Fruit fly (Drosophila melanogaster) whole organism, prepupa: Measurements from ENCODE around the gene CG14312.

Source experiments
- Blimp-1 ChIP-seq: fragments of 200-800 bp; sonication (Bioruptor generic); optimal IDR thresholded peaks from 3 replicates; lab custom pipeline; 2017; ENCODE audit warnings: missing biosample characterization, missing genetic modification characterization, mild to moderate bottlenecking, moderate library complexity, missing genetic modification reagents
- CG6854 ChIP-seq: fragments of 200-800 bp; sonication (Bioruptor generic); optimal IDR thresholded peaks from 2 replicates; lab custom pipeline; 2017; ENCODE audit warnings: missing biosample characterization, mild to moderate bottlenecking, missing genetic modification characterization
- CG9139 ChIP-seq: fragments of 200-800 bp; sonication (Bioruptor generic); optimal IDR thresholded peaks from 3 replicates; lab custom pipeline; 2017; ENCODE audit warnings: missing biosample characterization, mild to moderate bottlenecking, missing genetic modification characterization
- Gug ChIP-seq: fragments of 200-800 bp; sonication (Bioruptor generic); IDR thresholded peaks from 2 replicates; pipeline ENCODE4 v1.3.6; 2022; ENCODE audit warnings: missing biosample characterization, missing genetic modification characterization
- Lpt ChIP-seq: fragments of 200-800 bp; sonication (Bioruptor generic); optimal IDR thresholded peaks from 3 replicates; lab custom pipeline; 2016; ENCODE audit warnings: missing biosample characterization, missing genetic modification characterization
- OdsH ChIP-seq: fragments of 200-800 bp; sonication (Bioruptor generic); optimal IDR thresholded peaks from 3 replicates; lab custom pipeline; 2016; ENCODE audit warnings: missing biosample characterization, missing genetic modification characterization

dm6 chr3R:18296737-18297136 is 13.4 kb upstream of the CG14312 start:
- TF ChIP-seq Gug (GFP tag; lab: Robert Waterston, UW) (no peak), OdsH (GFP tag; lab: Kevin White, UChicago) (no peak), CG9139 (GFP tag; lab: Kevin White, UChicago) (no peak), Lpt (GFP tag; lab: Kevin White, UChicago) (no peak), CG6854 (no peak), Blimp-1 (GFP tag; lab: Kevin White, UChicago) (no peak)
